Worm (Caenorhabditis elegans) whole organism, midembryonic: ENCODE data around the gene C54D1.7.

ENCODE experiments used
- T22C8.4 ChIP-seq: fragments of 200-800 bp; sonication (Bioruptor generic); IDR thresholded peaks from 2 replicates; pipeline ENCODE4 v1.3.6; 2022; ENCODE audit warnings: missing genetic modification characterization, missing compliant biosample characterization
- cog-1 ChIP-seq: sonication (generic microtip); optimal IDR thresholded peaks from 2 replicates; lab custom pipeline; 2016; ENCODE audit warnings: missing genetic modification characterization, missing compliant biosample characterization
- flt-1 ChIP-seq: fragments of 200-800 bp; sonication (Bioruptor generic); IDR thresholded peaks from 2 replicates; pipeline ENCODE4 v1.3.6; 2022; ENCODE audit warnings: missing genetic modification characterization, missing compliant biosample characterization
- klf-2 ChIP-seq: fragments of 200-800 bp; sonication (Bioruptor generic); conservative IDR thresholded peaks from 2 replicates; pipeline ENCODE4 v1.3.6; 2022; ENCODE audit warnings: missing genetic modification reagents, missing genetic modification characterization, missing compliant biosample characterization
- med-1 ChIP-seq: sonication (generic microtip); optimal IDR thresholded peaks from 2 replicates; lab custom pipeline; 2017; ENCODE audit warnings: missing genetic modification characterization, mild to moderate bottlenecking, missing compliant biosample characterization, antibody characterized with exemption, missing genetic modification reagents; ENCODE audit not compliant: insufficient read depth
- ref-1 ChIP-seq: fragments of 200-800 bp; sonication (Bioruptor generic); conservative IDR thresholded peaks from 2 replicates; pipeline ENCODE4 v1.3.6; 2022; ENCODE audit warnings: missing genetic modification reagents, missing genetic modification characterization, missing compliant biosample characterization
- tab-1 ChIP-seq: fragments of 200-800 bp; sonication (Bioruptor generic); IDR thresholded peaks from 2 replicates; pipeline ENCODE4 v1.3.6; 2022; ENCODE audit warnings: missing genetic modification characterization, missing compliant biosample characterization
- ztf-23 ChIP-seq: fragments of 200-800 bp; sonication (Bioruptor generic); IDR thresholded peaks from 2 replicates; pipeline ENCODE4 v1.3.6; 2022; ENCODE audit warnings: missing genetic modification reagents, missing genetic modification characterization, missing compliant biosample characterization
- ztf-29 ChIP-seq: fragments of 200-800 bp; sonication (Bioruptor generic); IDR thresholded peaks from 2 replicates; pipeline ENCODE4 v1.3.6; 2022; ENCODE audit warnings: missing genetic modification reagents, missing genetic modification characterization, missing compliant biosample characterization

The C54D1.7 gene

ce11 chrX:7177341-7177740 is 21.5 kb upstream of the C54D1.7 start, which contains the start of gene F43E12.1:
TSS of gene F43E12.1 (plus strand) at chrX:7177641.
- TF ChIP-seq med-1 (no peak), cog-1 (tag; lab: Kevin White, UChicago) (no peak), klf-2 (GFP tag; lab: Robert Waterston, UW) (no peak), ztf-29 (GFP tag; lab: Robert Waterston, UW) (no peak), flt-1 (GFP tag; lab: Robert Waterston, UW) (no peak), T22C8.4 (GFP tag; lab: Robert Waterston, UW) (no peak), tab-1 (GFP tag; lab: Robert Waterston, UW) (no peak), ref-1 (GFP tag; lab: Robert Waterston, UW) (no peak), ztf-23 (GFP tag; lab: Robert Waterston, UW) (no peak)

- TF ChIP-seq cog-1 (tag; lab: Kevin White, UChicago) = no peak
- no peak for TF ChIP-seq ztf-23 (GFP tag; lab: Robert Waterston, UW)
- no peak for TF ChIP-seq tab-1 (GFP tag; lab: Robert Waterston, UW)
- no peak for TF ChIP-seq ztf-29 (GFP tag; lab: Robert Waterston, UW)
- no peak for TF ChIP-seq T22C8.4 (GFP tag; lab: Robert Waterston, UW)
- no peak for TF ChIP-seq ref-1 (GFP tag; lab: Robert Waterston, UW)
- TF ChIP-seq flt-1 (GFP tag; lab: Robert Waterston, UW) = no peak
- TF ChIP-seq med-1 = no peak
- TF ChIP-seq klf-2 (GFP tag; lab: Robert Waterston, UW) = no peak
Observed at ce11 chrX:7176817-7177216, 21.0 kb upstream of the C54D1.7 start.

ce11 chrX:7175389-7175788 is 19.6 kb upstream of the C54D1.7 start:
- no peak for TF ChIP-seq T22C8.4 (GFP tag; lab: Robert Waterston, UW)
- no peak for TF ChIP-seq ref-1 (GFP tag; lab: Robert Waterston, UW)
- TF ChIP-seq ztf-23 (GFP tag; lab: Robert Waterston, UW) = no peak
- TF ChIP-seq med-1 = no peak
- TF ChIP-seq flt-1 (GFP tag; lab: Robert Waterston, UW) = no peak

ce11 chrX:7170575-7171297 is 14.9 kb upstream of the C54D1.7 start, which contains the start of gene bar-1:
TSS of gene bar-1 (minus strand) at chrX:7170625.
- TF ChIP-seq tab-1 (GFP tag; lab: Robert Waterston, UW) (no peak), klf-2 (GFP tag; lab: Robert Waterston, UW) (no peak), med-1 (no peak), ztf-23 (GFP tag; lab: Robert Waterston, UW) (no peak), cog-1 (tag; lab: Kevin White, UChicago) (no peak), T22C8.4 (GFP tag; lab: Robert Waterston, UW) (no peak), ztf-29 (GFP tag; lab: Robert Waterston, UW) (no peak), ref-1 (GFP tag; lab: Robert Waterston, UW) (no peak), flt-1 (GFP tag; lab: Robert Waterston, UW) (no peak)

- no peak for TF ChIP-seq tab-1 (GFP tag; lab: Robert Waterston, UW)
Observed at ce11 chrX:7162764-7163163, 6.9 kb upstream of the C54D1.7 start.

ce11 chrX:7158736-7159135 is 2.9 kb upstream of the C54D1.7 start, which contains the start of gene pgp-10:
TSS of gene pgp-10 (plus strand) at chrX:7159036.
- TF ChIP-seq cog-1 (tag; lab: Kevin White, UChicago) (no peak), klf-2 (GFP tag; lab: Robert Waterston, UW) (no peak), ztf-23 (GFP tag; lab: Robert Waterston, UW) (no peak), ref-1 (GFP tag; lab: Robert Waterston, UW) (no peak), ztf-29 (GFP tag; lab: Robert Waterston, UW) (no peak), T22C8.4 (GFP tag; lab: Robert Waterston, UW) (no peak), tab-1 (GFP tag; lab: Robert Waterston, UW) (no peak), med-1 (no peak), flt-1 (GFP tag; lab: Robert Waterston, UW) (no peak)

- TF ChIP-seq tab-1 (GFP tag; lab: Robert Waterston, UW) = no peak
- no peak for TF ChIP-seq ztf-23 (GFP tag; lab: Robert Waterston, UW)
- no peak for TF ChIP-seq T22C8.4 (GFP tag; lab: Robert Waterston, UW)
- no peak for TF ChIP-seq flt-1 (GFP tag; lab: Robert Waterston, UW)
- TF ChIP-seq klf-2 (GFP tag; lab: Robert Waterston, UW) = no peak
- no peak for TF ChIP-seq ztf-29 (GFP tag; lab: Robert Waterston, UW)
- TF ChIP-seq cog-1 (tag; lab: Kevin White, UChicago) = no peak
- TF ChIP-seq med-1 = no peak
- no peak for TF ChIP-seq ref-1 (GFP tag; lab: Robert Waterston, UW)
Observed at ce11 chrX:7157483-7157882, 1.6 kb upstream of the C54D1.7 start.

ce11 chrX:7153460-7153859 is 2.4 kb downstream of the C54D1.7 start:
- no peak for TF ChIP-seq ztf-23 (GFP tag; lab: Robert Waterston, UW)

ce11 chrX:7151976-7152528 is 3.8 kb downstream of the C54D1.7 start:
- no peak for TF ChIP-seq klf-2 (GFP tag; lab: Robert Waterston, UW)
- TF ChIP-seq ztf-23 (GFP tag; lab: Robert Waterston, UW) = no peak
